Worm (Caenorhabditis elegans) whole organism, young adult: Measurements from ENCODE around the gene srab-6.

Experiments used
- F57A8.1 ChIP-seq: fragments of 200-800 bp; sonication (Bioruptor generic); optimal IDR thresholded peaks from 2 replicates; lab custom pipeline; 2018; ENCODE audit warnings: mild to moderate bottlenecking, missing genetic modification characterization, moderate library complexity, missing compliant biosample characterization
- ccch-3 ChIP-seq: fragments of 200-800 bp; sonication (Bioruptor generic); optimal IDR thresholded peaks from 2 replicates; lab custom pipeline; 2018; ENCODE audit warnings: mild to moderate bottlenecking, missing genetic modification characterization, missing compliant biosample characterization
- lsl-1 ChIP-seq: fragments of 200-800 bp; sonication (Bioruptor generic); optimal IDR thresholded peaks from 2 replicates; lab custom pipeline; 2018; ENCODE audit warnings: mild to moderate bottlenecking, missing genetic modification characterization, moderate library complexity, missing compliant biosample characterization
- mes-4 ChIP-seq: sonication (generic microtip); optimal IDR thresholded peaks from 2 replicates; lab custom pipeline; 2016; ENCODE audit warnings: missing genotype, missing genetic modification characterization, missing compliant biosample characterization
- pha-4 ChIP-seq: fragments of 150-350 bp; sonication (generic microtip); optimal IDR thresholded peaks from 2 replicates; lab custom pipeline; 2014; ENCODE audit warnings: missing biosample characterization, missing genetic modification reagents, missing genetic modification characterization
- rec-8 ChIP-seq, 2 experiments: sonication (generic microtip); optimal IDR thresholded peaks; 2 replicates each; lab custom pipeline; 2016; ENCODE audit warnings: mild to moderate bottlenecking in 2 of 2, missing genetic modification characterization in 2 of 2, missing genetic modification reagents in 2 of 2, missing genotype in 2 of 2, missing biosample characterization in 1 of 2, missing compliant biosample characterization in 1 of 2, moderate library complexity in 1 of 2

DNA sequence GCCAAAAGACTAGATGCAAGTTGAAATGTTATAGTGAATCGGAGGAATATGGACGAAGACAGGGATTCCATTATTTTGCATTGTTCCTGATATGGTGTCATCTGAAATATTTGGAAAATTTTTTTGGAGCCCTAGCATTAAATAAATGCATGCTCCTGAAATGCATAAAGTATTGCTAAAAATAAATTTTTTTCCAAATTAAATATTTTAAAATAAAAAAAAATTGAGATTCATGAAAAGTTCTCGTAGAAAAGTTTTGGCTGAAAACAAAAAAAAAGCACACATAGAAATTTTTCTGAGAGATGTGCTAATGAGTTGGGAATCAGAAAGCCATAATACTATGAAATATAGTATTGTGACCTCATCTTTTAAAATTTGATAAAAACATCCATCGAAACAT, 3.3 kb upstream of the srab-6 start, which contains the start of gene srab-7:
- TF ChIP-seq F57A8.1 (GFP tag; lab: Kevin White, UChicago) (no peak), ccch-3 (GFP tag; lab: Kevin White, UChicago) (no peak), lsl-1 (GFP tag; lab: Kevin White, UChicago) (no peak), mes-4 (tag; lab: Kevin White, UChicago) (no peak), pha-4 (no peak), rec-8 (tag; optimal IDR thresholded peaks at IDR 0.05; lab: Kevin White, UChicago) (no peak)
